Fruit fly (Drosophila melanogaster): ENCODE results near the gene ninaD.

DNA sequence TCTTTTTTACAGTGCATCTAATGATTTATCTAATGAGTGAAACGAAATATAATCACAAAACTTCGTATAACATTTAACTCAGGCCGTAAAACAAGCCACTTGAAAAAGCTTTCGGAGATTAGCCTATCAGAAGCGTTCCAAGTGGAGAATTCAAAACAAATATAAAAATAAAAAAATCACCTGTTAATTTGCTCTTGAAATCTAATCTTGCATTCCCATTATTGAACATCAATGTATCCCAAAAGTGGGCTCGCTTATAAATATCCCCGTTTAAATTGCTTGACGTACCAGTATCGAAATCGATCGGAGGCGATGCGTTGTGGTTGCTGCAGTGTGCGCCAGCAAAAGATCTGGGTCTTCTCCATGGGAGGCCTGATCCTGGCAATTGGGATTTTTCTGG, 2.5 kb downstream of the ninaD start, which contains the start of gene CG31741:
- TF ChIP-seq fd96Ca (GFP tag; IDR thresholded peaks at IDR 0.05) (no peak), Ets98B (GFP tag; IDR thresholded peaks at IDR 0.05) (no peak), CG17806 (tag; optimal IDR thresholded peaks at IDR 0.05) (no peak), CG8301 (tag; optimal IDR thresholded peaks at IDR 0.05) (no peak), Snoo (tag; optimal IDR thresholded peaks at IDR 0.05) (no peak)
